Fruit fly (Drosophila melanogaster): ENCODE data around the gene Rcd4.
A peak's percentile ranks its signal among the peaks of the same experiment; 100 is the strongest.

The Rcd4 gene

dm6 chr2L:8376717-8377116, 5.9 kb upstream of the Rcd4 start, which contains the start of the genes CG13390 and CG17294 (continued):
- TF ChIP-seq kah (GFP tag; optimal IDR thresholded peaks at IDR 0.05), result peak; percentile 99
- TF ChIP-seq CG6854 (GFP tag; optimal IDR thresholded peaks at IDR 0.05), result peak; percentile 100
- peak; percentile 99 for TF ChIP-seq ham (GFP tag; IDR thresholded peaks at IDR 0.05)
- TF ChIP-seq CG3407 (GFP tag; optimal IDR thresholded peaks at IDR 0.05), result peak; percentile 97
- TF ChIP-seq crc (GFP tag; optimal IDR thresholded peaks at IDR 0.05), result peak; percentile 90
- TF ChIP-seq CG11398 (GFP tag; optimal IDR thresholded peaks at IDR 0.05), result peak; percentile 78
- TF ChIP-seq her (GFP tag; optimal IDR thresholded peaks at IDR 0.05), result peak; percentile 82
- peak; percentile 100 for TF ChIP-seq Xbp1 (GFP tag; optimal IDR thresholded peaks at IDR 0.05)
- TF ChIP-seq slbo (GFP tag; IDR thresholded peaks at IDR 0.05), result peak; percentile 100
- peak; percentile 89 for TF ChIP-seq tx (GFP tag; optimal IDR thresholded peaks at IDR 0.05)
- TF ChIP-seq Blimp-1 (GFP tag; optimal IDR thresholded peaks at IDR 0.05), result peak; percentile 99
- TF ChIP-seq bcd (GFP tag; optimal IDR thresholded peaks at IDR 0.05), result peak; percentile 99
- peak; percentile 93 for TF ChIP-seq CG10565 (GFP tag; optimal IDR thresholded peaks at IDR 0.05)
- peak; percentile 68 for TF ChIP-seq CG16813 (GFP tag; IDR thresholded peaks at IDR 0.05; ENCODE audit: partially characterized antibody)
- TF ChIP-seq cas (GFP tag; IDR thresholded peaks at IDR 0.05), result peak; percentile 99
- peak; percentile 98 for TF ChIP-seq D19A (tag; optimal IDR thresholded peaks at IDR 0.05)
- peak; percentile 99 for TF ChIP-seq Med (GFP tag)
- peak; percentile 100 for TF ChIP-seq rib (GFP tag; IDR thresholded peaks at IDR 0.05)
- TF ChIP-seq CG7786 (GFP tag; optimal IDR thresholded peaks at IDR 0.05), result peak; percentile 91
- TF ChIP-seq CG14965 (GFP tag; optimal IDR thresholded peaks at IDR 0.05; ENCODE audit: borderline replicate concordance), result peak; percentile 37
- peak; percentile 99 for TF ChIP-seq ttk (GFP tag; IDR thresholded peaks at IDR 0.05)
- peak; percentile 97 for TF ChIP-seq aop (GFP tag; IDR thresholded peaks at IDR 0.05)
- TF ChIP-seq Awh (GFP tag; IDR thresholded peaks at IDR 0.05), result peak; percentile 100
- TF ChIP-seq CG9609 (GFP tag; optimal IDR thresholded peaks at IDR 0.05), result peak; percentile 91
- peak; percentile 99 for TF ChIP-seq CG15601 (tag; optimal IDR thresholded peaks at IDR 0.05)
- TF ChIP-seq Lim3 (GFP tag; IDR thresholded peaks at IDR 0.05), result peak; percentile 98
- peak; percentile 98 for TF ChIP-seq scrt (GFP tag; optimal IDR thresholded peaks at IDR 0.05)
- TF ChIP-seq sd (tag; optimal IDR thresholded peaks at IDR 0.05), result peak; percentile 98
- TF ChIP-seq fu2 (GFP tag; optimal IDR thresholded peaks at IDR 0.05), result peak; percentile 86
- peak; percentile 99 for TF ChIP-seq ap (GFP tag; IDR thresholded peaks at IDR 0.05)
- TF ChIP-seq disco-r (GFP tag; optimal IDR thresholded peaks at IDR 0.05), result peak; percentile 87
- TF ChIP-seq CG4424 (GFP tag; optimal IDR thresholded peaks at IDR 0.05), result peak; percentile 99
- TF ChIP-seq Fer3 (tag; optimal IDR thresholded peaks at IDR 0.05), result peak; percentile 100
- peak; percentile 100 for TF ChIP-seq CG17359 (tag; optimal IDR thresholded peaks at IDR 0.05)
- TF ChIP-seq CG11504 (tag; optimal IDR thresholded peaks at IDR 0.05), result peak; percentile 98
- TF ChIP-seq CG4328 (GFP tag; optimal IDR thresholded peaks at IDR 0.05), result peak; percentile 99
- TF ChIP-seq CHES-1-like (GFP tag; optimal IDR thresholded peaks at IDR 0.05), result peak; percentile 87
- TF ChIP-seq da (GFP tag; optimal IDR thresholded peaks at IDR 0.05), result peak; percentile 92
- peak; percentile 97 for TF ChIP-seq dan (GFP tag; IDR thresholded peaks at IDR 0.05)
- peak; percentile 99 for TF ChIP-seq CG15696 (tag; optimal IDR thresholded peaks at IDR 0.05)
- TF ChIP-seq cato (GFP tag; optimal IDR thresholded peaks at IDR 0.05; ENCODE audit: borderline replicate concordance), result peak; percentile 98
- TF ChIP-seq ranshi (GFP tag; IDR thresholded peaks at IDR 0.05), result peak; percentile 100
- peak; percentile 100 for TF ChIP-seq E2f1 (GFP tag; IDR thresholded peaks at IDR 0.05)
- peak; percentile 100 for TF ChIP-seq CG3847 (GFP tag; IDR thresholded peaks at IDR 0.05)
- peak; percentile 99 for TF ChIP-seq sens-2 (GFP tag; IDR thresholded peaks at IDR 0.05)
- TF ChIP-seq CG16815 (GFP tag; optimal IDR thresholded peaks at IDR 0.05), result peak; percentile 99
- TF ChIP-seq CG3281 (GFP tag; optimal IDR thresholded peaks at IDR 0.05), result peak; percentile 100
- TF ChIP-seq sqz (GFP tag; optimal IDR thresholded peaks at IDR 0.05), result peak; percentile 99
- peak; percentile 99 for TF ChIP-seq CG3726 (GFP tag; IDR thresholded peaks at IDR 0.05)
- peak; percentile 100 for TF ChIP-seq sisA (GFP tag; IDR thresholded peaks at IDR 0.05)
- peak; percentile 76 for TF ChIP-seq ab (GFP tag; optimal IDR thresholded peaks at IDR 0.05)
- peak; percentile 100 for TF ChIP-seq CG8924 (tag; optimal IDR thresholded peaks at IDR 0.05)

Data from whole organism, embryonic.